Worm (Caenorhabditis elegans): ENCODE results near the gene T26C12.1.

DNA sequence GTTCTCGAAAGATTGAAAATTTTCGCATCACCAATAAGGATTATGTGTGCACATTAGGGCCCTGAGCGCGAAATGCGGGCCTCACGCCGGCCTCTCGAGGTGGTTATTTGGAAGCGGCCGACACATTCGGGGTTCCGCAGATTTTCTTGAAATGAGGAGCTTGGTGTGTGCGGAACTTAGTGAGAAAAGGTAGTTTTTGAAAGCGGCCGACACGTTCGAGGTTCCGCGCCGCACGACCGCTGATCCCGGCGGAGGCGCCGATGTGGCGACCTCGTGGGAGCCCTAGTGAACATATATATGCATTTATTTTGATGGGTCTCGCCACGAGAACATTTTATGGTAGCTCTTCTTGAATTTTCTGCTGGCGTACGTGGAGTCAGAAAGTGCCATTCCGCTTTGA is 8.1 kb downstream of the T26C12.1 start:
- TF ChIP-seq ref-1 (GFP tag; conservative IDR thresholded peaks at IDR 0.05) (no peak), tab-1 (GFP tag; IDR thresholded peaks at IDR 0.05) (no peak)
